Worm (Caenorhabditis elegans) whole organism, young adult: ENCODE data around the gene F42G4.2.

ENCODE experiments used
- C17E4.6 ChIP-seq: fragments of 200-800 bp; sonication (Bioruptor generic); IDR thresholded peaks from 2 replicates; pipeline ENCODE4 v1.3.6; 2022; ENCODE audit warnings: missing genetic modification reagents, missing genetic modification characterization, missing compliant biosample characterization
- D2030.7 ChIP-seq: fragments of 200-800 bp; sonication (Bioruptor generic); IDR thresholded peaks from 2 replicates; pipeline ENCODE4 v1.3.6; 2022; ENCODE audit warnings: missing genetic modification reagents, missing genetic modification characterization, missing compliant biosample characterization
- F23B12.7 ChIP-seq: sonication (generic microtip); optimal IDR thresholded peaks from 2 replicates; lab custom pipeline; 2017; ENCODE audit warnings: missing genetic modification characterization, mild to moderate bottlenecking, missing compliant biosample characterization, antibody characterized with exemption, moderate library complexity; ENCODE audit not compliant: insufficient read depth
- F39B2.1 ChIP-seq: fragments of 200-800 bp; sonication (Bioruptor generic); IDR thresholded peaks from 2 replicates; pipeline ENCODE4 v1.3.6; 2022; ENCODE audit warnings: missing genetic modification reagents, missing genetic modification characterization, missing compliant biosample characterization
- F49E8.2 ChIP-seq: sonication (generic microtip); optimal IDR thresholded peaks from 3 replicates; lab custom pipeline; 2017; ENCODE audit warnings: missing genetic modification characterization, mild to moderate bottlenecking, missing compliant biosample characterization, antibody characterized with exemption, moderate library complexity; ENCODE audit not compliant: insufficient read depth
- F52B5.7 ChIP-seq: sonication (generic microtip); optimal IDR thresholded peaks from 2 replicates; lab custom pipeline; 2016; ENCODE audit warnings: mild to moderate bottlenecking, missing genetic modification characterization, missing compliant biosample characterization
- K11D2.4 ChIP-seq: fragments of 200-800 bp; sonication (Bioruptor generic); IDR thresholded peaks from 2 replicates; pipeline ENCODE4 v1.3.6; 2022; ENCODE audit warnings: missing genetic modification reagents, missing genetic modification characterization, missing compliant biosample characterization
- Y67H2A.10 ChIP-seq: fragments of 200-800 bp; sonication (Bioruptor generic); conservative IDR thresholded peaks from 2 replicates; pipeline ENCODE4 v1.3.6; 2022; ENCODE audit warnings: missing genetic modification reagents, missing genetic modification characterization, missing compliant biosample characterization
- Y79H2A.3 ChIP-seq: fragments of 200-800 bp; sonication (Bioruptor generic); conservative IDR thresholded peaks from 2 replicates; pipeline ENCODE4 v1.3.6; 2022; ENCODE audit warnings: missing genetic modification reagents, missing genetic modification characterization, missing compliant biosample characterization
- ZK185.1 ChIP-seq: sonication (generic microtip); optimal IDR thresholded peaks from 2 replicates; lab custom pipeline; 2016; ENCODE audit warnings: mild to moderate bottlenecking, missing genetic modification characterization, missing compliant biosample characterization; ENCODE audit not compliant: poor library complexity, severe bottlenecking
- ama-1 ChIP-seq, 3 experiments: fragments of 150-350 bp in 1 of 3; sonication (generic microtip) in 2 of 3; optimal IDR thresholded peaks; 2 replicates each; lab custom pipeline; 2014 to 2018; ENCODE audit warnings: missing biosample characterization in 2 of 3, missing genetic modification characterization in 2 of 3, missing genetic modification reagents in 2 of 3
- cebp-1 ChIP-seq, 2 experiments: fragments of 200-800 bp in 1 of 2; sonication (Bioruptor generic) in 1 of 2; sonication (generic microtip) in 1 of 2; IDR thresholded peaks in 1 of 2; optimal IDR thresholded peaks in 1 of 2; 2 replicates each; pipeline versions ENCODE4 v1.3.6 to Lab custom; 2017 to 2022; ENCODE audit warnings: missing compliant biosample characterization in 2 of 2, missing genetic modification characterization in 2 of 2, mild to moderate bottlenecking in 1 of 2, missing genetic modification reagents in 1 of 2, moderate library complexity in 1 of 2
- ceh-100 ChIP-seq: fragments of 200-800 bp; sonication (Bioruptor generic); IDR thresholded peaks from 2 replicates; pipeline ENCODE4 v1.3.6; 2022; ENCODE audit warnings: missing genetic modification reagents, missing genetic modification characterization, missing compliant biosample characterization
- die-1 ChIP-seq: sonication (generic microtip); optimal IDR thresholded peaks from 2 replicates; lab custom pipeline; 2016; ENCODE audit warnings: missing genotype, mild to moderate bottlenecking, missing genetic modification characterization, missing compliant biosample characterization
- efl-1 ChIP-seq: fragments of 150-350 bp; optimal IDR thresholded peaks from 2 replicates; lab custom pipeline; 2014; ENCODE audit warnings: missing biosample characterization, missing genetic modification reagents, missing genetic modification characterization
- egl-44 ChIP-seq: fragments of 200-800 bp; sonication (Bioruptor generic); IDR thresholded peaks from 2 replicates; pipeline ENCODE4 v1.3.6; 2022; ENCODE audit warnings: missing genetic modification reagents, missing genetic modification characterization, missing compliant biosample characterization
- egrh-3 ChIP-seq: fragments of 200-800 bp; sonication (Bioruptor generic); IDR thresholded peaks from 2 replicates; pipeline ENCODE4 v1.3.6; 2022; ENCODE audit warnings: missing genetic modification reagents, missing genetic modification characterization, missing compliant biosample characterization
- gei-17 ChIP-seq: fragments of 200-800 bp; sonication (Bioruptor generic); optimal IDR thresholded peaks from 2 replicates; lab custom pipeline; 2018; ENCODE audit warnings: mild to moderate bottlenecking, missing genetic modification characterization, missing compliant biosample characterization
- hlh-26 ChIP-seq: fragments of 200-800 bp; sonication (Bioruptor generic); conservative IDR thresholded peaks from 2 replicates; pipeline ENCODE4 v1.3.6; 2022; ENCODE audit warnings: missing genetic modification reagents, missing genetic modification characterization, missing compliant biosample characterization
- hmg-20 ChIP-seq: fragments of 200-800 bp; sonication (Bioruptor generic); IDR thresholded peaks from 2 replicates; pipeline ENCODE4 v1.3.6; 2022; ENCODE audit warnings: missing genetic modification reagents, missing genetic modification characterization, missing compliant biosample characterization
- let-607 ChIP-seq, 2 experiments: fragments of 200-800 bp in 1 of 2; sonication (Bioruptor generic) in 1 of 2; sonication (generic microtip) in 1 of 2; optimal IDR thresholded peaks; 2 replicates each; lab custom pipeline; 2016 to 2018; ENCODE audit warnings: mild to moderate bottlenecking in 2 of 2, missing compliant biosample characterization in 2 of 2, missing genetic modification characterization in 2 of 2, moderate library complexity in 2 of 2, missing genotype in 1 of 2
- lin-35 ChIP-seq, 3 experiments: fragments of 150-350 bp in 2 of 3; sonication (generic microtip) in 1 of 3; optimal IDR thresholded peaks; 2 replicates each; lab custom pipeline; 2014 to 2018; ENCODE audit warnings: missing biosample characterization in 3 of 3, missing genetic modification characterization in 3 of 3, missing genetic modification reagents in 3 of 3
- mes-4 ChIP-seq: sonication (generic microtip); optimal IDR thresholded peaks from 2 replicates; lab custom pipeline; 2016; ENCODE audit warnings: missing genotype, missing genetic modification characterization, missing compliant biosample characterization
- nfyb-1 ChIP-seq: fragments of 200-800 bp; sonication (Bioruptor generic); IDR thresholded peaks from 2 replicates; pipeline ENCODE4 v1.3.6; 2022; ENCODE audit warnings: missing genetic modification reagents, missing genetic modification characterization, missing compliant biosample characterization
- nhr-120 ChIP-seq: fragments of 200-800 bp; sonication (Bioruptor generic); IDR thresholded peaks from 2 replicates; pipeline ENCODE4 v1.3.6; 2022; ENCODE audit warnings: missing genetic modification characterization, missing compliant biosample characterization
- pbrm-1 ChIP-seq: fragments of 200-800 bp; sonication (Bioruptor generic); IDR thresholded peaks from 2 replicates; pipeline ENCODE4 v1.3.6; 2022; ENCODE audit warnings: missing genetic modification reagents, missing genetic modification characterization, missing compliant biosample characterization
- unc-62 ChIP-seq: fragments of 150-350 bp; optimal IDR thresholded peaks from 2 replicates; lab custom pipeline; 2014; ENCODE audit warnings: missing biosample characterization, missing genetic modification reagents, missing genetic modification characterization
- zfh-2 ChIP-seq: fragments of 200-800 bp; sonication (Bioruptor generic); conservative IDR thresholded peaks from 2 replicates; pipeline ENCODE4 v1.3.6; 2022; ENCODE audit warnings: missing genetic modification reagents, missing genetic modification characterization, missing compliant biosample characterization
- zim-3 ChIP-seq: sonication (generic microtip); optimal IDR thresholded peaks from 2 replicates; lab custom pipeline; 2017; ENCODE audit warnings: mild to moderate bottlenecking, missing genetic modification characterization, moderate library complexity, missing compliant biosample characterization
- ztf-18 ChIP-seq: sonication (generic microtip); optimal IDR thresholded peaks from 2 replicates; lab custom pipeline; 2016; ENCODE audit warnings: missing genotype, mild to moderate bottlenecking, missing genetic modification characterization, missing compliant biosample characterization
- ztf-6 ChIP-seq: fragments of 200-800 bp; sonication (Bioruptor generic); IDR thresholded peaks from 2 replicates; pipeline ENCODE4 v1.3.6; 2022; ENCODE audit warnings: missing genetic modification reagents, missing genetic modification characterization, missing compliant biosample characterization

Gene F42G4.2

ce11 chrII:13056580-13056979 lies 8.9 kb downstream of the F42G4.2 start, which contains the start of gene zyx-1:
Gene zyx-1 (plus strand): TSS chrII:13056910.
- TF ChIP-seq Y67H2A.10 (GFP tag; lab: Robert Waterston, UW): no peak
- TF ChIP-seq let-607 (tag; optimal IDR thresholded peaks at IDR 0.05; lab: Kevin White, UChicago): no peak
- no peak for TF ChIP-seq ceh-100
- no peak for TF ChIP-seq F23B12.7 (tag; lab: Kevin White, UChicago)
- no peak for TF ChIP-seq pbrm-1 (GFP tag; lab: Robert Waterston, UW)
- no peak for TF ChIP-seq D2030.7 (GFP tag; lab: Robert Waterston, UW)
- peak; percentile 37; the same call in 1 of the 2 replicates for TF ChIP-seq egrh-3
- no peak for TF ChIP-seq ztf-18 (tag; lab: Kevin White, UChicago)
- no peak for TF ChIP-seq K11D2.4 (GFP tag; lab: Robert Waterston, UW)
- no peak for TF ChIP-seq unc-62 (GFP tag; lab: Kevin White, UChicago)
- peak; percentile 88 for TF ChIP-seq zfh-2 (GFP tag; lab: Robert Waterston, UW)
- TF ChIP-seq zim-3: no peak
- no peak for TF ChIP-seq die-1 (tag; lab: Kevin White, UChicago)
- no peak for TF ChIP-seq F39B2.1 (GFP tag; lab: Robert Waterston, UW)
- TF ChIP-seq hlh-26: no peak
- no peak for TF ChIP-seq Y79H2A.3 (GFP tag; lab: Robert Waterston, UW)
- TF ChIP-seq, all 124 proteins: peak for 2

DNA sequence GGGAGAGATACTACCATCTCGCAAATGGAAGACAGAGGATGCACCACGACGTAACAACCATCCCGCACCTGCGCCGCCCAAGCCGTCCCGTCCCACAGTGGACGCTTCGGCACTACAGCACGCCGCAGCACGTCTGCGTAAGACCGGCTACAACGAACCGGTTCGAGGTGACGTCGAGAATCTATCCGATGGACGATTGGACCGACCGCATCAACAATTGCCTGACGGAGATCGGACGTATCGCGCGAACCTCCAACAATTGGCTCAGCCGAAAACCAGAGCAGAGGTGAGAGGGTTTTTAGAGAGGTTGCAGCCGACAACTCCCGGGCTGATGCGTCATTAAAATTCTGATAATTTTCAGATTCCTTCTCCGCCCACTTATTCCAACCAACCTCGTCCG lies 11.5 kb downstream of the F42G4.2 start:
- peak; percentile 37 for TF ChIP-seq F52B5.7
- TF ChIP-seq nfyb-1 (GFP tag; lab: Robert Waterston, UW): no peak
- TF ChIP-seq hmg-20 (GFP tag; lab: Robert Waterston, UW): 0 out of 2 replicates have a peak, but pooled peaks have one; percentile 16
- peak; percentile 81 for TF ChIP-seq zfh-2 (GFP tag; lab: Robert Waterston, UW)

ce11 chrII:13065251-13065650 lies 17.5 kb downstream of the F42G4.2 start:
- no peak for TF ChIP-seq ZK185.1 (tag; lab: Kevin White, UChicago)
- no peak for TF ChIP-seq mes-4
- no peak for TF ChIP-seq F49E8.2 (tag; lab: Kevin White, UChicago)
- no peak for TF ChIP-seq lin-35 (GFP tag; optimal IDR thresholded peaks at IDR 0.05; lab: Kevin White, UChicago)
- no peak for TF ChIP-seq pbrm-1 (GFP tag; lab: Robert Waterston, UW)
- no peak for TF ChIP-seq C17E4.6 (GFP tag; lab: Robert Waterston, UW)
- no peak for TF ChIP-seq ztf-6 (GFP tag; lab: Robert Waterston, UW)
- TF ChIP-seq ama-1 (optimal IDR thresholded peaks at IDR 0.05; lab: Kevin White, UChicago): no peak
- TF ChIP-seq ama-1 (GFP tag; optimal IDR thresholded peaks at IDR 0.05; lab: Kevin White, UChicago): no peak
- no peak for TF ChIP-seq hmg-20 (GFP tag; lab: Robert Waterston, UW)
- TF ChIP-seq, all 124 proteins: peak for 0

DNA sequence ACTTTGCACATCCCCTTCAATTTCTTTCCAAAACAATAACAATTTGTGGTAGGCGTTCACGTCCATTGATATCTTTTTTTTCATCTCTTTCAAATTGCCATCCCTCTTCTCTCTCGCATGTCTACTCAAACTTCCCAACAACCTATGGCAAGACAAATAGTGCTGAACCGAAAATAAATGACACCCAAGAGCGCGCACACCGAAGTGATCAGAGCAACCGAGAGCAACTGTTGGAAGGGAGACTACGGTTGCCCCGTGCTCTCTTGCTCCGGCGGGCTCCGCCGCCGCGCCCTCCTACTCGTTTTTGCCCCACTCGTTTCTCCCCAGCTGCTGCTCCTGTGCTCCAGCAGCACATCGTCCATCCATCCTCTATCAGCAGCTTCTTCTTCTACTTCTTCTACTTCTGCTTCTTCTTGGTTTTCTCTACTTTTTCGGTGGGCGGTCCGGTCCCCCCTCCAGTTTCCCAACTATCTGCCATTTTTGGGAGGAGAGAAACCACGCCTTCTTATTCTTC lies 19.1 kb downstream of the F42G4.2 start:
- no peak for TF ChIP-seq cebp-1 (GFP tag; IDR thresholded peaks at IDR 0.05; lab: Robert Waterston, UW)
- peak; percentile 13 for TF ChIP-seq cebp-1 (tag; optimal IDR thresholded peaks at IDR 0.05; lab: Kevin White, UChicago)
- TF ChIP-seq K11D2.4 (GFP tag; lab: Robert Waterston, UW): 0 out of 2 replicates have a peak, but pooled peaks have one; percentile 36
- 0 out of 2 replicates have a peak, but pooled peaks have one; percentile 19 for TF ChIP-seq egl-44
- peak; percentile 94 for TF ChIP-seq zfh-2 (GFP tag; lab: Robert Waterston, UW)
- no peak for TF ChIP-seq efl-1 (GFP tag; lab: Kevin White, UChicago)
- no peak for TF ChIP-seq D2030.7 (GFP tag; lab: Robert Waterston, UW)
- peak; percentile 87 for TF ChIP-seq egrh-3
- TF ChIP-seq gei-17 (GFP tag; lab: Kevin White, UChicago): no peak
- no peak for TF ChIP-seq let-607 (tag; optimal IDR thresholded peaks at IDR 0.05; lab: Kevin White, UChicago)
- no peak for TF ChIP-seq nhr-120 (GFP tag; lab: Robert Waterston, UW)
